Worm (Caenorhabditis elegans) whole organism, L4 larva: ENCODE results near the gene oac-48.
A peak's percentile ranks its signal among the peaks of the same experiment; 100 is the strongest.

Experiments used
- F44E2.7 ChIP-seq: fragments of 200-800 bp; sonication (Bioruptor generic); IDR thresholded peaks from 2 replicates; pipeline ENCODE4 v2.1.2; 2022; ENCODE audit warnings: missing genetic modification characterization, missing compliant biosample characterization
- R02D3.7 ChIP-seq: fragments of 150-350 bp; sonication (generic microtip); optimal IDR thresholded peaks from 3 replicates; lab custom pipeline; 2014; ENCODE audit warnings: missing biosample characterization, missing genetic modification characterization
- T20F7.1 ChIP-seq: fragments of 200-800 bp; sonication (Bioruptor generic); optimal IDR thresholded peaks from 2 replicates; lab custom pipeline; 2018; ENCODE audit warnings: mild to moderate bottlenecking, missing genetic modification characterization, missing compliant biosample characterization
- Y48G9A.11 ChIP-seq: fragments of 200-800 bp; sonication (Bioruptor generic); IDR thresholded peaks from 2 replicates; pipeline ENCODE4 v1.3.6; 2022; ENCODE audit warnings: missing genetic modification reagents, missing genetic modification characterization, missing compliant biosample characterization
- ZK337.2 ChIP-seq: fragments of 200-800 bp; sonication (Bioruptor generic); IDR thresholded peaks from 2 replicates; pipeline ENCODE4 v1.3.6; 2022; ENCODE audit warnings: missing genetic modification reagents, missing genetic modification characterization, missing compliant biosample characterization
- ZK546.5 ChIP-seq, 2 experiments: sonication (generic microtip); optimal IDR thresholded peaks; 2 replicates each; lab custom pipeline; 2017; ENCODE audit warnings: missing biosample characterization in 2 of 2, missing genetic modification characterization in 2 of 2
- aha-1 ChIP-seq: fragments of 150-350 bp; peaks from one replicate; lab custom pipeline; 2014; ENCODE audit warnings: missing biosample characterization, missing genetic modification characterization
- attf-4 ChIP-seq: sonication (generic microtip); optimal IDR thresholded peaks from 3 replicates; lab custom pipeline; 2017; ENCODE audit warnings: missing biosample characterization, missing genetic modification characterization
- ceh-20 ChIP-seq: fragments of 200-800 bp; sonication (Bioruptor generic); IDR thresholded peaks from 2 replicates; pipeline ENCODE4 v1.3.6; 2022; ENCODE audit warnings: missing genetic modification reagents, missing genetic modification characterization, missing compliant biosample characterization
- ceh-28 ChIP-seq: fragments of 150-350 bp; optimal IDR thresholded peaks from 2 replicates; lab custom pipeline; 2014; ENCODE audit warnings: missing biosample characterization, missing genetic modification reagents, missing genetic modification characterization
- ceh-44 ChIP-seq: fragments of 200-800 bp; sonication (Bioruptor generic); IDR thresholded peaks from 2 replicates; pipeline ENCODE4 v1.3.6; 2022; ENCODE audit warnings: missing genetic modification reagents, missing genetic modification characterization, missing compliant biosample characterization
- ceh-62 ChIP-seq: sonication (generic microtip); optimal IDR thresholded peaks from 2 replicates; lab custom pipeline; 2017; ENCODE audit warnings: missing biosample characterization, missing genetic modification characterization
- ces-1 ChIP-seq: fragments of 150-350 bp; sonication (generic microtip); optimal IDR thresholded peaks from 4 replicates; lab custom pipeline; 2014; ENCODE audit warnings: missing biosample characterization, missing genetic modification reagents, missing genetic modification characterization
- cey-2 ChIP-seq: sonication (generic microtip); optimal IDR thresholded peaks from 3 replicates; lab custom pipeline; 2017; ENCODE audit warnings: missing genetic modification characterization, mild to moderate bottlenecking, missing compliant biosample characterization, antibody characterized with exemption, borderline replicate concordance; ENCODE audit not compliant: insufficient read depth
- daf-19 ChIP-seq: fragments of 200-800 bp; sonication (Bioruptor generic); conservative IDR thresholded peaks from 2 replicates; pipeline ENCODE4 v1.3.6; 2022; ENCODE audit warnings: missing genetic modification characterization, missing compliant biosample characterization
- dpl-1 ChIP-seq: fragments of 150-350 bp; optimal IDR thresholded peaks from 2 replicates; lab custom pipeline; 2014; ENCODE audit warnings: missing biosample characterization, missing genetic modification reagents, missing genetic modification characterization
- fkh-10 ChIP-seq: fragments of 150-350 bp; optimal IDR thresholded peaks from 2 replicates; lab custom pipeline; 2014; ENCODE audit warnings: missing biosample characterization, missing genetic modification reagents, missing genetic modification characterization
- gei-8 ChIP-seq: fragments of 200-800 bp; sonication (Bioruptor generic); optimal IDR thresholded peaks from 2 replicates; lab custom pipeline; 2018; ENCODE audit warnings: mild to moderate bottlenecking, missing genetic modification characterization, missing compliant biosample characterization
- hif-1 ChIP-seq, 2 experiments: sonication (generic microtip); optimal IDR thresholded peaks; 2 replicates each; lab custom pipeline; 2016 to 2017; ENCODE audit warnings: missing compliant biosample characterization in 2 of 2, missing genetic modification characterization in 2 of 2, missing genetic modification reagents in 2 of 2, missing genotype in 2 of 2, mild to moderate bottlenecking in 1 of 2
- hlh-30 ChIP-seq: sonication (generic microtip); optimal IDR thresholded peaks from 2 replicates; lab custom pipeline; 2017; ENCODE audit warnings: antibody characterized with exemption, mild to moderate bottlenecking, missing genetic modification characterization, missing compliant biosample characterization; ENCODE audit not compliant: insufficient read depth
- madf-5 ChIP-seq, 2 experiments: fragments of 200-800 bp; sonication (Bioruptor generic); IDR thresholded peaks; 2 replicates each; pipeline ENCODE4 v1.3.6; 2022; ENCODE audit warnings: missing compliant biosample characterization in 2 of 2, missing genetic modification characterization in 2 of 2
- mdl-1 ChIP-seq, 2 experiments: fragments of 150-350 bp in 1 of 2; sonication (generic microtip) in 1 of 2; optimal IDR thresholded peaks; 2 replicates each; lab custom pipeline; 2014 to 2017; ENCODE audit warnings: missing biosample characterization in 2 of 2, missing genetic modification characterization in 2 of 2
- mes-2 ChIP-seq: sonication (generic microtip); optimal IDR thresholded peaks from 2 replicates; lab custom pipeline; 2016; ENCODE audit warnings: missing genotype, mild to moderate bottlenecking, missing genetic modification characterization, missing compliant biosample characterization; ENCODE audit not compliant: poor library complexity, severe bottlenecking
- mxl-3 ChIP-seq: fragments of 200-800 bp; sonication (Bioruptor generic); optimal IDR thresholded peaks from 2 replicates; lab custom pipeline; 2018; ENCODE audit warnings: mild to moderate bottlenecking, missing genetic modification characterization, missing compliant biosample characterization
- nhr-10 ChIP-seq: fragments of 150-350 bp; optimal IDR thresholded peaks from 2 replicates; lab custom pipeline; 2014; ENCODE audit warnings: missing biosample characterization, missing genetic modification characterization
- nhr-102 ChIP-seq: sonication (generic microtip); optimal IDR thresholded peaks from 2 replicates; lab custom pipeline; 2016; ENCODE audit warnings: mild to moderate bottlenecking, missing genetic modification characterization, moderate library complexity, missing compliant biosample characterization
- nhr-11 ChIP-seq: fragments of 150-350 bp; optimal IDR thresholded peaks from 2 replicates; lab custom pipeline; 2014; ENCODE audit warnings: missing biosample characterization, missing genetic modification characterization
- nhr-28 ChIP-seq: fragments of 150-350 bp; optimal IDR thresholded peaks from 2 replicates; lab custom pipeline; 2014; ENCODE audit warnings: missing biosample characterization, missing genetic modification characterization
- nhr-42 ChIP-seq: fragments of 200-800 bp; sonication (Bioruptor generic); IDR thresholded peaks from 2 replicates; pipeline ENCODE4 v1.3.6; 2022; ENCODE audit warnings: missing genetic modification characterization, missing compliant biosample characterization
- nhr-48 ChIP-seq: sonication (generic microtip); optimal IDR thresholded peaks from 2 replicates; lab custom pipeline; 2016; ENCODE audit warnings: mild to moderate bottlenecking, missing genetic modification characterization, missing compliant biosample characterization
- pqm-1 ChIP-seq: sonication (generic microtip); optimal IDR thresholded peaks from 2 replicates; lab custom pipeline; 2017; ENCODE audit warnings: missing biosample characterization, missing genetic modification characterization
- rbr-2 ChIP-seq: sonication (generic microtip); optimal IDR thresholded peaks from 2 replicates; lab custom pipeline; 2016; ENCODE audit warnings: missing genotype, missing genetic modification characterization, missing compliant biosample characterization
- set-16 ChIP-seq: fragments of 200-800 bp; sonication (Bioruptor generic); IDR thresholded peaks from 2 replicates; pipeline ENCODE4 v1.3.6; 2022; ENCODE audit warnings: missing genetic modification reagents, missing genetic modification characterization, missing compliant biosample characterization
- snpc-4 ChIP-seq: fragments of 150-350 bp; optimal IDR thresholded peaks from 2 replicates; lab custom pipeline; 2014; ENCODE audit warnings: missing biosample characterization, missing genetic modification characterization
- spr-1 ChIP-seq: sonication (generic microtip); optimal IDR thresholded peaks from 2 replicates; lab custom pipeline; 2016; ENCODE audit warnings: mild to moderate bottlenecking, missing genetic modification characterization, missing compliant biosample characterization
- tra-1 ChIP-seq: fragments of 200-800 bp; sonication (Bioruptor generic); IDR thresholded peaks from 2 replicates; pipeline ENCODE4 v1.3.6; 2022; ENCODE audit warnings: missing genetic modification reagents, missing genetic modification characterization, missing compliant biosample characterization
- unc-130 ChIP-seq: sonication (generic microtip); optimal IDR thresholded peaks from 2 replicates; lab custom pipeline; 2016; ENCODE audit warnings: missing genetic modification reagents, missing genetic modification characterization, missing compliant biosample characterization
- unc-62 ChIP-seq, 3 experiments: fragments of 150-350 bp in 1 of 3; sonication (generic microtip); optimal IDR thresholded peaks in 2 of 3; peaks in 1 of 3; 1 replicate in 1 of 3; 2 replicates in 2 of 3; lab custom pipeline; 2014 to 2017; ENCODE audit warnings: missing biosample characterization in 3 of 3, missing genetic modification characterization in 3 of 3, missing genetic modification reagents in 3 of 3, missing genotype in 1 of 3
- zfp-2 ChIP-seq: sonication (generic microtip); optimal IDR thresholded peaks from 2 replicates; lab custom pipeline; 2016; ENCODE audit warnings: mild to moderate bottlenecking, missing genetic modification characterization, missing compliant biosample characterization
- ztf-11 ChIP-seq: fragments of 150-350 bp; optimal IDR thresholded peaks from 2 replicates; lab custom pipeline; 2014; ENCODE audit warnings: missing biosample characterization, missing genetic modification characterization
- ztf-7 ChIP-seq: fragments of 150-350 bp; optimal IDR thresholded peaks from 2 replicates; lab custom pipeline; 2014; ENCODE audit warnings: missing biosample characterization, missing genetic modification characterization

The oac-48 gene

DNA sequence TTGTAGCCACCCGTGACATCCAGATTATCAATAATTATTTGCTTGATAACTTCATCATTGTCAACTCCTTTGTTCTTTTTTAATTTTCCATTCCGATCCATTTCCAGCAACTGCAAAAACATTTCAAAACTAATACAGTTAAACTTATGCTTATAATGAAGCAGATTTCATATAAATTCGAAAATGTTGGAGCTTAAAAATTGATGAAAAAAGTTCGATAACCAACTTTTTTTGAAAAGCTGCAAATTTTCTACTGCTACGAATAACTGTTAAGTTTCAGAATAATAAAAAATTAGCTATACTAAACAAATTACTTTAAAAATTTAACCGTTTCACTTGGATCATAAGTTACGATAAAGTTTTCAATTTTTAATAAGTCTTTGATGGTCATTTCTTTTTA, 42.7 kb downstream of the oac-48 start, which contains the start of gene C47A4.1:
Gene C47A4.1, minus strand, starts transcription at position 101 of the 400 bp plus-strand sequence.
- no peak for TF ChIP-seq mdl-1 (tag; optimal IDR thresholded peaks at IDR 0.05; lab: Kevin White, UChicago)
- TF ChIP-seq snpc-4: no peak
- no peak for TF ChIP-seq ztf-11
- TF ChIP-seq aha-1 (tag; lab: Kevin White, UChicago): no peak
- no peak for TF ChIP-seq hif-1 (tag; optimal IDR thresholded peaks at IDR 0.05; lab: Kevin White, UChicago)

- TF ChIP-seq unc-62 (GFP tag; optimal IDR thresholded peaks at IDR 0.05 in 1 of 2; lab: Kevin White, UChicago): peak in 1 of 2 experiments; percentile 95
- no peak for TF ChIP-seq unc-62 (tag; optimal IDR thresholded peaks at IDR 0.05; lab: Kevin White, UChicago)
- TF ChIP-seq nhr-10 (tag; lab: Kevin White, UChicago): no peak
- no peak for TF ChIP-seq mxl-3
- no peak for TF ChIP-seq F44E2.7 (GFP tag; lab: Robert Waterston, UW)
- no peak for TF ChIP-seq zfp-2 (tag; lab: Kevin White, UChicago)
- TF ChIP-seq, all 104 proteins: peak for 1
Measured at ce11 chrIV:13716735-13717134, 43.1 kb downstream of the oac-48 start.

DNA sequence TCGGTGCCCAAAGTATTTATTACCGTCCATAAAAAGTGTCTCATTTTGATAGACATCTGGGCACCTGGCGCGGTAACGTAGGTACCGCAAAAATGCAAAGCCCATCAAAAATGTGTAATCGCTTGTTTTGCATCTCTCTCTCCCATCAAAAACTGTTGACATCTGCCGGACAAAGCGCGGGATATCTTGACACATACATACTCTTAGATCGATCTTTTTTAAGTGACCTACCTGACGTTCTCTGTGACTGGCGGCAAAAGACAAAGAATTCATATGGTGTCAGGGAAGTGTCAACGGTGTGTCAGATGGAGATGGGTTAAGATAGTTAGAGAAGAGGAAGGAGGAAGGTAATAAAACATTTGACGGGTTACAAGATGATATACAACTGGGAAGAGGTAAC, 45.3 kb downstream of the oac-48 start:
- TF ChIP-seq unc-62 (GFP tag; optimal IDR thresholded peaks at IDR 0.05 in 1 of 2; lab: Kevin White, UChicago): peak in 1 of 2 experiments; percentile 88
- TF ChIP-seq unc-62 (tag; optimal IDR thresholded peaks at IDR 0.05; lab: Kevin White, UChicago): no peak
- no peak for TF ChIP-seq nhr-48 (tag; lab: Kevin White, UChicago)
- no peak for TF ChIP-seq spr-1 (tag; lab: Kevin White, UChicago)

DNA sequence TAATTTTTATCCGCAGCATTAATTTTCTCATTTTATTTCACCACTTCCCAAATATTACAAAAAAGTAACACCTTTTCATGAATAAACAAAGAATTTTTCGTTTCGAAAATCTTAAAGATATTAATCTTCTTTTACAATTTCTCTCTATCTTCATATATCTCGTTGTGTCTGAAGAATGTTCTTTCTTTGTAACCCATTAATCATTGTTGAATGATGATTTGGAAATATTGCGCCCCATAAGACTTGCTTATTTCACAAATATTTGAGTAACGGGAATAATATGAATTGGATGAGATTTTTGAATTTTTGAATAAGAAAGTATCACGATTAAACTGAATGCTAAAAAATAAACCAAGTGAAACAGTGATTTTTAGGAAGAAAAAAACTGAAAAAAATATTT, 47.4 kb downstream of the oac-48 start:
- TF ChIP-seq ceh-62 (no peak), ceh-44 (no peak), aha-1 (tag; lab: Kevin White, UChicago) (peak; percentile 31), unc-62 (GFP tag; optimal IDR thresholded peaks at IDR 0.05 in 1 of 2; lab: Kevin White, UChicago) (no peak), unc-62 (tag; optimal IDR thresholded peaks at IDR 0.05; lab: Kevin White, UChicago) (no peak), daf-19 (GFP tag; lab: Robert Waterston, UW) (no peak)

DNA sequence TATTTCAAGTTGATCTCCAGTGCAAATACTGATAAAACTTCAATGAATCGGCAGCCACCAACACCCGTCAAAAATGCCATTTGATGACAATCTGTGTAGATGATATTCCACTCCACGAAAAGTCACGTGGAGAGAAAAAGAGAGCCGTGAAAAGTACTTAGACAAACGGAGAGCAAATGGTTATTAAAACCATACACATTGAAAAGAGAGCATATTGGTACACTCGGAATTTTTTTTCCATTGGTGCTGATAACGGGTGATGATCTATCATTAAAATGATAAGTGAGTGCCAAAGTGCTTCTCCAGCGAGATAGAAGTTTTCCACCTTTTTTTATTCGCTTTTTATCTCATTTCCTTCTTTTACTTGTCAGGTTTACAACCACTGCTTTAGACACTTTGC, 51.6 kb downstream of the oac-48 start:
- TF ChIP-seq ces-1 (GFP tag; lab: Kevin White, UChicago) (no peak), attf-4 (tag; lab: Kevin White, UChicago) (no peak), mes-2 (tag; lab: Kevin White, UChicago) (no peak), cey-2 (no peak), R02D3.7 (no peak), ZK337.2 (GFP tag; lab: Robert Waterston, UW) (no peak), tra-1 (GFP tag; lab: Robert Waterston, UW) (peak; percentile 93; the same call in 1 of the 2 replicates), T20F7.1 (GFP tag; lab: Kevin White, UChicago) (peak; percentile 39), gei-8 (GFP tag; lab: Kevin White, UChicago) (no peak), hlh-30 (tag; lab: Kevin White, UChicago) (peak; percentile 41), mdl-1 (tag; optimal IDR thresholded peaks at IDR 0.05; lab: Kevin White, UChicago) (peak in 1 of 2 experiments; percentile 15), ceh-62 (no peak), spr-1 (tag; lab: Kevin White, UChicago) (no peak), madf-5 (GFP tag; IDR thresholded peaks at IDR 0.05; lab: Robert Waterston, UW) (no peak), snpc-4 (no peak), set-16 (GFP tag; lab: Robert Waterston, UW) (no peak), nhr-28 (tag; lab: Kevin White, UChicago) (peak; percentile 82), hif-1 (tag; optimal IDR thresholded peaks at IDR 0.05; lab: Kevin White, UChicago) (no peak), pqm-1 (tag; lab: Kevin White, UChicago) (peak; percentile 92), nhr-48 (tag; lab: Kevin White, UChicago) (peak; percentile 89), nhr-11 (tag; lab: Kevin White, UChicago) (no peak), rbr-2 (no peak), fkh-10 (GFP tag; lab: Kevin White, UChicago) (no peak), ceh-28 (tag; lab: Kevin White, UChicago) (no peak), unc-130 (no peak), dpl-1 (GFP tag; lab: Kevin White, UChicago) (no peak), nhr-42 (GFP tag; lab: Robert Waterston, UW) (no peak), ZK546.5 (tag; optimal IDR thresholded peaks at IDR 0.05; lab: Kevin White, UChicago) (no peak), Y48G9A.11 (no peak), ztf-7 (no peak), daf-19 (GFP tag; lab: Robert Waterston, UW) (no peak), ceh-20 (GFP tag; lab: Robert Waterston, UW) (peak; percentile 60; the same call in 1 of the 2 replicates), nhr-102 (tag; lab: Kevin White, UChicago) (peak; percentile 85)
